Fruit fly (Drosophila melanogaster) whole organism, adult: ENCODE data around the gene tw.

Experiments
- CG11617 ChIP-seq: fragments of 200-800 bp; sonication (Bioruptor generic); optimal IDR thresholded peaks from 2 replicates; lab custom pipeline; 2017; ENCODE audit warnings: mild to moderate bottlenecking, missing biosample characterization, missing genetic modification reagents, missing genetic modification characterization
- CG12768 ChIP-seq: fragments of 200-800 bp; sonication (Bioruptor generic); optimal IDR thresholded peaks from 2 replicates; lab custom pipeline; 2017; ENCODE audit warnings: missing biosample characterization, missing genetic modification characterization, mild to moderate bottlenecking, moderate library complexity, missing genetic modification reagents
- CG14711 ChIP-seq: fragments of 200-800 bp; sonication (Bioruptor generic); optimal IDR thresholded peaks from 2 replicates; lab custom pipeline; 2018; ENCODE audit warnings: missing biosample characterization, mild to moderate bottlenecking, missing genetic modification characterization, moderate library complexity
- CG1620 ChIP-seq: fragments of 200-800 bp; sonication (Bioruptor generic); optimal IDR thresholded peaks from 2 replicates; lab custom pipeline; 2016; ENCODE audit warnings: missing biosample characterization, missing genetic modification characterization
- CG33017 ChIP-seq: fragments of 200-800 bp; sonication (Bioruptor generic); optimal IDR thresholded peaks from 2 replicates; lab custom pipeline; 2018; ENCODE audit warnings: missing biosample characterization, mild to moderate bottlenecking, missing genetic modification characterization, moderate library complexity
- CG5204 ChIP-seq: fragments of 200-800 bp; sonication (Bioruptor generic); optimal IDR thresholded peaks from 2 replicates; lab custom pipeline; 2016; ENCODE audit warnings: missing biosample characterization, missing genetic modification characterization
- CG7045 ChIP-seq: fragments of 200-800 bp; sonication (Bioruptor generic); optimal IDR thresholded peaks from 2 replicates; lab custom pipeline; 2017; ENCODE audit warnings: missing biosample characterization, mild to moderate bottlenecking, missing genetic modification characterization
- CG7101 ChIP-seq: fragments of 200-800 bp; sonication (Bioruptor generic); optimal IDR thresholded peaks from 2 replicates; lab custom pipeline; 2018; ENCODE audit warnings: missing biosample characterization, mild to moderate bottlenecking, missing genetic modification characterization, moderate library complexity
- Clk ChIP-seq: fragments of 200-800 bp; sonication (Bioruptor generic); optimal IDR thresholded peaks from 2 replicates; lab custom pipeline; 2017; ENCODE audit warnings: missing biosample characterization, missing genetic modification characterization
- Crg-1 ChIP-seq: fragments of 200-800 bp; sonication (Bioruptor generic); optimal IDR thresholded peaks from 2 replicates; lab custom pipeline; 2016; ENCODE audit warnings: missing biosample characterization, missing genetic modification characterization
- Hr96 ChIP-seq: fragments of 200-800 bp; sonication (Bioruptor generic); optimal IDR thresholded peaks from 2 replicates; lab custom pipeline; 2016; ENCODE audit warnings: missing biosample characterization, missing genetic modification characterization
- Mnt ChIP-seq: fragments of 200-800 bp; sonication (Bioruptor generic); optimal IDR thresholded peaks from 2 replicates; lab custom pipeline; 2016; ENCODE audit warnings: missing biosample characterization, mild to moderate bottlenecking, missing genetic modification characterization
- bab1 ChIP-seq: fragments of 200-800 bp; sonication (Bioruptor generic); optimal IDR thresholded peaks from 3 replicates; lab custom pipeline; 2019; ENCODE audit warnings: missing biosample characterization, mild to moderate bottlenecking, missing genetic modification characterization, moderate library complexity
- cic ChIP-seq: fragments of 200-800 bp; sonication (Bioruptor generic); optimal IDR thresholded peaks from 2 replicates; lab custom pipeline; 2017; ENCODE audit warnings: missing biosample characterization, mild to moderate bottlenecking, missing genetic modification characterization, moderate library complexity
- cnc ChIP-seq, 2 experiments: fragments of >200 bp; optimal IDR thresholded peaks; 2 replicates each; lab custom pipeline; 2017
- kay ChIP-seq: fragments of 200-800 bp; sonication (Bioruptor generic); peaks from one replicate; lab custom pipeline; 2016; ENCODE audit warnings: missing biosample characterization, missing genetic modification characterization, borderline replicate concordance
- ovo ChIP-seq: fragments of 200-800 bp; sonication (Bioruptor generic); optimal IDR thresholded peaks from 2 replicates; lab custom pipeline; 2016; ENCODE audit warnings: missing biosample characterization, missing genetic modification characterization
- pad ChIP-seq: fragments of 200-800 bp; sonication (Bioruptor generic); optimal IDR thresholded peaks from 3 replicates; lab custom pipeline; 2017; ENCODE audit warnings: missing biosample characterization, missing genetic modification characterization, mild to moderate bottlenecking, moderate library complexity, missing genetic modification reagents
- tj ChIP-seq: fragments of 200-800 bp; sonication (Bioruptor generic); optimal IDR thresholded peaks from 3 replicates; lab custom pipeline; 2017; ENCODE audit warnings: missing biosample characterization, mild to moderate bottlenecking, missing genetic modification characterization, moderate library complexity
- toe ChIP-seq: fragments of 200-800 bp; sonication (Bioruptor generic); optimal IDR thresholded peaks from 2 replicates; lab custom pipeline; 2016; ENCODE audit warnings: missing biosample characterization, missing genetic modification characterization

tw gene

DNA sequence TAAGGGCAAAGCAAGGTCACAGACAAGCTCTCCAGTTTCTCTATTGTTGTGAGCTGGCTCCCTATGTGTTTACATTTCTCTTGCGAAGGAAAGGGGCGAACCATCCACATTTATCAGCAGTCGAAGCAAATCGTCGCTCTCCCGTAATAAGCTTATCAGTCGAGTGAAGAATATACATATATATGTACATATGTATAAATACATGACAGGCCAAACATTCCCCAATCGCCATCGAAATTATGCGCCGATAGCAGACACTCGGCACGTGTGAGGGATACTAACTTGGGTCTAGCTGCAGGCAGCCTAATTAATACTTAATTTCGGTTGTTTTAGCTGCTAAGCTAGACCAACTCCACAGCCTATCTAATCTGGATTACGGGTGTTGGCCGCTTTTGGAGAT, 27.7 kb upstream of the tw start:
- TF ChIP-seq tj (no peak), Clk (GFP tag; lab: Kevin White, UChicago) (no peak), kay (GFP tag; lab: Kevin White, UChicago) (no peak), CG12768 (GFP tag; lab: Kevin White, UChicago) (no peak), pad (no peak), CG33017 (tag; lab: Kevin White, UChicago) (no peak), Mnt (GFP tag; lab: Kevin White, UChicago) (no peak), CG11617 (GFP tag; lab: Kevin White, UChicago) (no peak), CG5204 (GFP tag; lab: Kevin White, UChicago) (no peak), CG1620 (GFP tag; lab: Kevin White, UChicago) (no peak), CG14711 (no peak), ovo (GFP tag; lab: Kevin White, UChicago) (no peak), cnc (optimal IDR thresholded peaks at IDR 0.05; lab: Kevin White, UChicago) (no peak), CG7045 (GFP tag; lab: Kevin White, UChicago) (no peak)

DNA sequence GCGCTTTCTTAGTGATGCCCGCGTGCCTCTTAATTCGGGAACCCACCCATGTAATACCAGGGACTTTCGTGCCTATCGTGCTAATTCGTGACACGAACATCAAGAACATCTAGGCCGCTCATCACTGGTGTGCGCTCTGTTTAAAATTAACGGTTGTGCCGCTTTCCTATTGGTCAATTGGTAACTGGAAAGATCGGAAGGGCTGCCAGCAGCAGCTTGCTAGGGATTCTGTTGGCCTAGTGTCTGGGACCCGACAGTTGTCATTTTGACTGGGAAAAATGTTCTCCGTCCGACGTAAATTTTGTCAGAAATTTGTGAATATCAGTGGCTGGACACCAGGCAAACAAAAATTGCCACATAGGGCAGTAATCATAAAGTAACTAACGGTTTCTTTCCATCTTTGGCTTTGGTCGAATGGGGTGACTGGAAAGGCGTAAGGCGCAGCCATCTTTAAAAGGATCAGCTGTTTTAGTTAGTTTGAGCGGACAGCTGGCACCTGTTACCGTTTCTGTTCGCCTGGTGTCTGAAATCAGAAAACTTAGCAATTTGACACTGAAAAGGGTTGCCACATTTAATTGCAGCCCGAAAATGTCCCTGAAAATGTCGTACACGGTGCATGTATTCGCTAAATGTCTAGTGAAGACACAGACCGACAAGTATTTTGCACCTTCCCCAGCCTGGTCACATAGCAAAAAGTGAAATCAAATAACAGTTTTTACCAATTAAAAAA, 25.5 kb upstream of the tw start, which contains the start of gene CG5273:
CG5273 (plus strand) TSS at position 703 of the 730 bp plus-strand sequence.
- TF ChIP-seq bab1 (GFP tag; lab: Kevin White, UChicago): peak; percentile 82
- TF ChIP-seq Crg-1: peak; percentile 15
- TF ChIP-seq CG7045 (GFP tag; lab: Kevin White, UChicago): no peak
- TF ChIP-seq CG12768 (GFP tag; lab: Kevin White, UChicago): peak; percentile 26
- TF ChIP-seq Mnt (GFP tag; lab: Kevin White, UChicago): peak; percentile 43
- peak; percentile 14 for TF ChIP-seq CG1620 (GFP tag; lab: Kevin White, UChicago)
- TF ChIP-seq toe (GFP tag; lab: Kevin White, UChicago): no peak
- TF ChIP-seq cic: no peak
- TF ChIP-seq CG5204 (GFP tag; lab: Kevin White, UChicago): no peak
- peak; percentile 99 for TF ChIP-seq pad
- TF ChIP-seq CG14711: peak; percentile 94
- TF ChIP-seq Hr96: peak; percentile 55
- no peak for TF ChIP-seq kay (GFP tag; lab: Kevin White, UChicago)
- TF ChIP-seq CG11617 (GFP tag; lab: Kevin White, UChicago): peak; percentile 12
- TF ChIP-seq ovo (GFP tag; lab: Kevin White, UChicago): peak; percentile 99
- TF ChIP-seq CG7101: peak; percentile 39
- peak; percentile 35 for TF ChIP-seq tj
- no peak for TF ChIP-seq cnc (optimal IDR thresholded peaks at IDR 0.05; lab: Kevin White, UChicago)
- TF ChIP-seq Clk (GFP tag; lab: Kevin White, UChicago): no peak
- no peak for TF ChIP-seq CG33017 (tag; lab: Kevin White, UChicago)

DNA sequence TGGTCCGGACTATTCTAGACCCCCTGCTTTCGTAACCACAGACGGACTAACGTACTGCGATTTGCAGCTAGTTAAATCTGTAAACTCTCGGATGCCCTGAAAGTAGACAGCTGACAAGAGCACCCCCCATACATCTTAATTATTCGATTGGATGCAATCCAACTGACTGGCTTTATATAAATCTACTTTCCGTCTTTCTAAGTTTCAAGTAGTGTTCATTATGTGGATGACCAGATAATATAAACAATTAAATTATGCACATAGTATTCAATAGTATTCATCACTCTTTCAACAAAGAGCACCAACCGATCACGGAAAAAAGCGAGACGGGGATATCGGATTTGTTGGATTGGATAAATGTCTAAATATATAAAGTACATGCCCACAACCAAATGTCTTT, 22.5 kb upstream of the tw start:
- TF ChIP-seq CG12768 (GFP tag; lab: Kevin White, UChicago) (peak; percentile 8), cnc (optimal IDR thresholded peaks at IDR 0.05; lab: Kevin White, UChicago) (no peak), CG33017 (tag; lab: Kevin White, UChicago) (peak; percentile 8)

DNA sequence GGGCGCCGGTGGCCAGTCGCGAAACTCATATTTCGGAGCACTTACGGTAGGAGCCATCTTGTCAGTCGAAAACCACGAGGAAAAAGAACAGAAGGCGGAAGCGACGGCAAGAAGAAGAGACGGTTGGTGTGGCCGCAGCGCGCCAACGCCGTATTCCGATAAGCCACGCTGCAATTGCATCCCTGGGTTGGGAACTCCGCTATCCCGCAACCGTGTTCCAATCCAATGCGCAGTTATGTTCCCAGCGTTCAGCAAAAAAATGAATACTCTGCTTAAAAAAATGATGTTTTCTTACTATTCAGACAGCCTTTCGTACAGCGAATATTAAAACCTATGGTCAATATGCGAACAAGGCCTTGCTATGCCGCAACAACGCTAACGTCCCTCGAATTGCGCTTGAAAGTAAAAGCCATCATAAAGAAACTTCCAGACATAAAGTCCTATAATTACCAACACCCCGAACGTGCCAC, 19.5 kb upstream of the tw start, which contains the start of gene RpL22:
RpL22 (minus strand) TSS at position 92 of the 470 bp plus-strand sequence.
- TF ChIP-seq kay (GFP tag; lab: Kevin White, UChicago) (no peak), CG12768 (GFP tag; lab: Kevin White, UChicago) (peak; percentile 68), Crg-1 (peak; percentile 94), CG7101 (peak; percentile 93), CG11617 (GFP tag; lab: Kevin White, UChicago) (peak; percentile 95), ovo (GFP tag; lab: Kevin White, UChicago) (peak; percentile 96), cic (peak; percentile 76), cnc (optimal IDR thresholded peaks at IDR 0.05; lab: Kevin White, UChicago) (no peak), pad (peak; percentile 83), CG7045 (GFP tag; lab: Kevin White, UChicago) (peak; percentile 48), CG33017 (tag; lab: Kevin White, UChicago) (peak; percentile 42), CG1620 (GFP tag; lab: Kevin White, UChicago) (peak; percentile 98), Clk (GFP tag; lab: Kevin White, UChicago) (peak; percentile 5), tj (peak; percentile 90), CG14711 (peak; percentile 68), Hr96 (peak; percentile 94), Mnt (GFP tag; lab: Kevin White, UChicago) (peak; percentile 97), bab1 (GFP tag; lab: Kevin White, UChicago) (peak; percentile 95), CG5204 (GFP tag; lab: Kevin White, UChicago) (peak; percentile 11), toe (GFP tag; lab: Kevin White, UChicago) (peak; percentile 13)

DNA sequence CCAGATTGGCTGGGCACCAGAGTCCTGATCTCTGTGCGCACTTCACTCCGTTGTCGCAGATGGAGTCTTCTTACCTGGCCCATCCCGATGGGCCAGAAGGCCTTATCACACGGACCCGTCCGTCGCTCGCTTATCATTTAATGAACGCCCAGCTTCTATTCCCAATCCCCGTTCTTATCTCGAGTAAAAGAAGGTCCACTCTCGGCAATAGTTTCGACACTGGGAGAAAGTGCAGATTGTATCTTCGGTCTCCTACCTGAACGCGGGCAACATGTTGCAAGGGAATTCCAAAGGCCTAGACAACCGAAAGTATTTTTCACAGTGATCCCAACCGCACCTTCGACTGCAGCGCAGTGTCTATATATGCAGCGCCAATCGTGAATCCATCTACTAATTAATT, 18.5 kb upstream of the tw start:
- TF ChIP-seq CG5204 (GFP tag; lab: Kevin White, UChicago) (no peak), tj (no peak), CG1620 (GFP tag; lab: Kevin White, UChicago) (no peak), CG11617 (GFP tag; lab: Kevin White, UChicago) (no peak), CG14711 (no peak), ovo (GFP tag; lab: Kevin White, UChicago) (no peak)

DNA sequence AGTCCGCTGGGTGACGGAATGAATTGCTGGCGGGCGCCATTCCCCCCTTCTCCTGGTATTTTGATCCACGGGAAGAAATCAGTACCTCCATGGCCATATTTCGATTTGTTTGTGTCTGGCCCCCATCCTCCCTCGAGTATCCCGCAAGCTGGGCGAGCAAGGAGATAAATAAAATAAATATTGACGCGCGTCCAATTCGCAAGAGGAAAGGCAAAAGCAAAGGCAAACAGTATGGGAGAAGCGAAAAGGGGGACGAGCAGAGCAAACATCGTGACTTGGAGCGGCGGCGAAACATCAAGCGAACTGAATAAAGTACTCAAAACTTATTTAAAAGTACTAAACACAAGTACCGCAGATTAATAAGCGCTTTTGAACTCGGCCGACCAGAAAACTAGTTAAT, 16.6 kb upstream of the tw start:
- no peak for TF ChIP-seq Mnt (GFP tag; lab: Kevin White, UChicago)
- peak; percentile 28 for TF ChIP-seq CG7101
- TF ChIP-seq CG12768 (GFP tag; lab: Kevin White, UChicago): no peak
- no peak for TF ChIP-seq pad
- TF ChIP-seq bab1 (GFP tag; lab: Kevin White, UChicago): no peak
- TF ChIP-seq tj: no peak
- TF ChIP-seq CG5204 (GFP tag; lab: Kevin White, UChicago): no peak
- no peak for TF ChIP-seq CG33017 (tag; lab: Kevin White, UChicago)
